Worm (Caenorhabditis elegans) whole organism, L4/young adult: ENCODE data around the gene amt-1.

Experiments used
- W03F9.2 ChIP-seq: fragments of 150-350 bp; optimal IDR thresholded peaks from 2 replicates; lab custom pipeline; 2014; ENCODE audit warnings: missing biosample characterization, missing genetic modification characterization
- dao-5 ChIP-seq: sonication (generic microtip); optimal IDR thresholded peaks from 2 replicates; lab custom pipeline; 2016; ENCODE audit warnings: missing genotype, missing genetic modification characterization, moderate library complexity, missing compliant biosample characterization
- him-1 ChIP-seq: sonication (generic microtip); optimal IDR thresholded peaks from 2 replicates; lab custom pipeline; 2016; ENCODE audit warnings: missing genotype, missing genetic modification reagents, missing genetic modification characterization, missing compliant biosample characterization

DNA sequence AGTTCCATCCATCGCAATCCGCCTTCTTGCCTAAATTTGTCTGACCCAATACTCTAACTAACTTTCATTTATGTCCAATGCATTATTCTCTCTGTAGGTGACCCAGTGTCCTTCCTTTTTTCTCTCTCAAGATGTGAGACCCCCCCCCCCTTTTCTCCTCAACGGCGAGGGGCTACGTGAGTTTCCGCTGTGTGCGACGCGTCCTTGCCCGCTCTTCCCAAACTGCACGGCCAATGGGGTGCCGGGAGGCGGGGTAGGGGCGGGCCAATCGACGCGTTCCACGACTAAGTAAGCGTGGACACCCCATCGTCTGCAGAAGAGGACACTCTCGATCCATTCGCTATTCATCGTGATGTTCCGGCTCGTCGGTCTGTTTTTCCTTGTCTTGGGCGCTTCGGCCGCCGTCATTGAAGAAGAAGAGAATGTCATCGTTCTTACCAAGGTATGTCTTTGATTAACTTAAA, 47.3 kb upstream of the amt-1 start, which contains the start of gene pdi-2:
- TF ChIP-seq him-1 (tag; lab: Kevin White, UChicago) = peak; percentile 43
- no peak for TF ChIP-seq W03F9.2 (tag; lab: Kevin White, UChicago)
- no peak for TF ChIP-seq dao-5 (tag; lab: Kevin White, UChicago)
